In genomic region chr3R:27987329-27987728, dm6 we compare ENCODE assay signal across 1 fruit fly cellular context.
TF ChIP-seq lines count a peak whose summit lies in the region.

No protein-coding gene starts in this region.

TF ChIP-seq in whole organism, embryonic, 481 proteins besides CTCF, POLR2A, EP300 and RAD21 (continued from another document and continues in another):
- TF ChIP-seq dati (GFP tag; IDR thresholded peaks at IDR 0.05; lab: Robert Waterston, UW) (no peak), fd3F (GFP tag; optimal IDR thresholded peaks at IDR 0.05; lab: Kevin White, UChicago) (peak; percentile 52), ase (GFP tag; IDR thresholded peaks at IDR 0.05; lab: Robert Waterston, UW) (peak; percentile 35; the same call in 1 of the 3 replicates), CG10565 (GFP tag; optimal IDR thresholded peaks at IDR 0.05; lab: Kevin White, UChicago) (no peak), CG3407 (GFP tag; optimal IDR thresholded peaks at IDR 0.05; lab: Kevin White, UChicago) (no peak), jumu (GFP tag; optimal IDR thresholded peaks at IDR 0.05; lab: Kevin White, UChicago) (no peak), CG31388 (GFP tag; optimal IDR thresholded peaks at IDR 0.05; lab: Kevin White, UChicago) (no peak), CG15514 (GFP tag; optimal IDR thresholded peaks at IDR 0.05; lab: Kevin White, UChicago) (peak; percentile 28), tap (tag; optimal IDR thresholded peaks at IDR 0.05; lab: Kevin White, UChicago) (peak; percentile 40), Myb (GFP tag; optimal IDR thresholded peaks at IDR 0.05; lab: Kevin White, UChicago) (no peak), hth (optimal IDR thresholded peaks at IDR 0.05; lab: Kevin White, UChicago) (no peak), CG10321 (GFP tag; IDR thresholded peaks at IDR 0.05; lab: Robert Waterston, UW) (no peak), BEAF-32 (GFP tag; optimal IDR thresholded peaks at IDR 0.05; lab: Kevin White, UChicago) (no peak), CG33213 (GFP tag; optimal IDR thresholded peaks at IDR 0.05; lab: Kevin White, UChicago) (no peak), fu2 (GFP tag; optimal IDR thresholded peaks at IDR 0.05; lab: Kevin White, UChicago) (no peak), ranshi (GFP tag; IDR thresholded peaks at IDR 0.05; lab: Robert Waterston, UW) (peak; percentile 75), fru (optimal IDR thresholded peaks at IDR 0.05; lab: Kevin White, UChicago) (no peak), Sry-β (GFP tag; optimal IDR thresholded peaks at IDR 0.05; lab: Kevin White, UChicago) (no peak), Sox100B (GFP tag; optimal IDR thresholded peaks at IDR 0.05; lab: Kevin White, UChicago) (peak; percentile 49), CG30403 (GFP tag; optimal IDR thresholded peaks at IDR 0.05; lab: Kevin White, UChicago) (peak; percentile 77), repo (GFP tag; optimal IDR thresholded peaks at IDR 0.05; lab: Kevin White, UChicago) (no peak), Dll (GFP tag; IDR thresholded peaks at IDR 0.05; lab: Robert Waterston, UW; ENCODE audit: partially characterized antibody) (no peak), chinmo (GFP tag; IDR thresholded peaks at IDR 0.05; lab: Robert Waterston, UW; ENCODE audit: partially characterized antibody) (no peak), CG10267 (tag; optimal IDR thresholded peaks at IDR 0.05; lab: Kevin White, UChicago) (peak; percentile 60), Asciz (GFP tag; optimal IDR thresholded peaks at IDR 0.05; lab: Kevin White, UChicago) (peak; percentile 8), Mes4 (GFP tag; optimal IDR thresholded peaks at IDR 0.05; lab: Kevin White, UChicago) (no peak), CG8924 (tag; optimal IDR thresholded peaks at IDR 0.05; lab: Kevin White, UChicago) (peak; percentile 72), wdn (GFP tag; IDR thresholded peaks at IDR 0.05; lab: Robert Waterston, UW) (peak; percentile 82), pan (optimal IDR thresholded peaks at IDR 0.05; lab: Kevin White, UChicago) (no peak), pan (GFP tag; optimal IDR thresholded peaks at IDR 0.05 in 1 of 2, IDR thresholded peaks at IDR 0.05 in 1 of 2) (peak in 1 of 2 experiments; percentile 72), CG9817 (tag; optimal IDR thresholded peaks at IDR 0.05; lab: Kevin White, UChicago) (peak; percentile 70), insv (GFP tag; optimal IDR thresholded peaks at IDR 0.05; lab: Kevin White, UChicago) (no peak), zf30C (GFP tag; optimal IDR thresholded peaks at IDR 0.05; lab: Kevin White, UChicago) (peak; percentile 2), Atf6 (GFP tag; IDR thresholded peaks at IDR 0.05; lab: Robert Waterston, UW) (peak; percentile 88), Drgx (GFP tag; IDR thresholded peaks at IDR 0.05; lab: Robert Waterston, UW) (peak; percentile 57), CG16815 (GFP tag; optimal IDR thresholded peaks at IDR 0.05; lab: Kevin White, UChicago) (peak; percentile 40), CG18619 (GFP tag; optimal IDR thresholded peaks at IDR 0.05; lab: Kevin White, UChicago) (peak; percentile 59), ftz-f1 (GFP tag; optimal IDR thresholded peaks at IDR 0.05; lab: Kevin White, UChicago) (no peak), CG9609 (GFP tag; optimal IDR thresholded peaks at IDR 0.05; lab: Kevin White, UChicago) (no peak), lilli (GFP tag; optimal IDR thresholded peaks at IDR 0.05; lab: Kevin White, UChicago) (peak; percentile 62), esg (GFP tag; conservative IDR thresholded peaks at IDR 0.05; lab: Robert Waterston, UW) (peak; percentile 70), CG10147 (GFP tag; optimal IDR thresholded peaks at IDR 0.05; lab: Kevin White, UChicago) (peak; percentile 69), BtbVII (GFP tag; optimal IDR thresholded peaks at IDR 0.05; lab: Kevin White, UChicago) (peak; percentile 29), her (GFP tag; optimal IDR thresholded peaks at IDR 0.05; lab: Kevin White, UChicago) (no peak), NK7.1 (GFP tag; optimal IDR thresholded peaks at IDR 0.05; lab: Kevin White, UChicago) (no peak), lola (GFP tag; optimal IDR thresholded peaks at IDR 0.05; lab: Kevin White, UChicago) (peak in 1 of 3 experiments; percentile 50), CG6683 (GFP tag; optimal IDR thresholded peaks at IDR 0.05; lab: Kevin White, UChicago) (peak; percentile 52), toy (GFP tag; IDR thresholded peaks at IDR 0.05; lab: Robert Waterston, UW) (no peak), Abd-B (GFP tag; optimal IDR thresholded peaks at IDR 0.05; lab: Kevin White, UChicago) (peak; percentile 49), sd (tag; optimal IDR thresholded peaks at IDR 0.05; lab: Kevin White, UChicago) (no peak), HLH3B (GFP tag; IDR thresholded peaks at IDR 0.05; lab: Robert Waterston, UW) (peak; percentile 72), odd (GFP tag; optimal IDR thresholded peaks at IDR 0.05; lab: Kevin White, UChicago) (peak; percentile 48), CG8290 (GFP tag; optimal IDR thresholded peaks at IDR 0.05; lab: Kevin White, UChicago) (no peak), CG8290 (tag; optimal IDR thresholded peaks at IDR 0.05; lab: Kevin White, UChicago) (no peak), CG6854 (GFP tag; optimal IDR thresholded peaks at IDR 0.05; lab: Kevin White, UChicago) (no peak), CG4820 (GFP tag; optimal IDR thresholded peaks at IDR 0.05; lab: Kevin White, UChicago) (peak; percentile 46), NfI (GFP tag; optimal IDR thresholded peaks at IDR 0.05; lab: Kevin White, UChicago) (peak; percentile 55), CG15696 (tag; optimal IDR thresholded peaks at IDR 0.05; lab: Kevin White, UChicago) (no peak), CG15601 (tag; optimal IDR thresholded peaks at IDR 0.05; lab: Kevin White, UChicago) (no peak), Awh (GFP tag; IDR thresholded peaks at IDR 0.05; lab: Robert Waterston, UW) (peak; percentile 38; the same call in 1 of the 2 replicates), CG1024 (GFP tag; IDR thresholded peaks at IDR 0.05; lab: Robert Waterston, UW) (no peak), lov (optimal IDR thresholded peaks at IDR 0.05; lab: Kevin White, UChicago) (no peak), lov (GFP tag; IDR thresholded peaks at IDR 0.05; lab: Robert Waterston, UW) (no peak), tna (GFP tag; IDR thresholded peaks at IDR 0.05; lab: Robert Waterston, UW; ENCODE audit: partially characterized antibody) (no peak), CG4328 (GFP tag; optimal IDR thresholded peaks at IDR 0.05; lab: Kevin White, UChicago) (no peak), Mrtf (GFP tag; IDR thresholded peaks at IDR 0.05; lab: Robert Waterston, UW) (peak; percentile 35; the same call in 1 of the 3 replicates), CG18262 (tag; optimal IDR thresholded peaks at IDR 0.05; lab: Kevin White, UChicago) (peak; percentile 66), CG6254 (GFP tag; optimal IDR thresholded peaks at IDR 0.05; lab: Kevin White, UChicago) (no peak), cwo (GFP tag; optimal IDR thresholded peaks at IDR 0.05; lab: Kevin White, UChicago) (peak; percentile 17), CG8089 (GFP tag; optimal IDR thresholded peaks at IDR 0.05; lab: Kevin White, UChicago) (no peak), ci (GFP tag; IDR thresholded peaks at IDR 0.05; lab: Robert Waterston, UW) (peak; percentile 72), crol (GFP tag; IDR thresholded peaks at IDR 0.05; lab: Robert Waterston, UW) (no peak), dpn (GFP tag; optimal IDR thresholded peaks at IDR 0.05; lab: Kevin White, UChicago) (peak; percentile 15 to 60), caup (GFP tag; optimal IDR thresholded peaks at IDR 0.05; lab: Kevin White, UChicago; ENCODE audit: severe bottlenecking) (peak; percentile 34), az2 (GFP tag; optimal IDR thresholded peaks at IDR 0.05; lab: Kevin White, UChicago) (peak; percentile 57), grau (tag; optimal IDR thresholded peaks at IDR 0.05; lab: Kevin White, UChicago) (peak; percentile 80), GATAe (GFP tag; conservative IDR thresholded peaks at IDR 0.05; lab: Robert Waterston, UW) (no peak; the same call in 1 of the 2 replicates), pros (GFP tag; optimal IDR thresholded peaks at IDR 0.05; lab: Kevin White, UChicago) (no peak), zfh1 (GFP tag; IDR thresholded peaks at IDR 0.05; lab: Robert Waterston, UW) (no peak), CG30020 (tag; optimal IDR thresholded peaks at IDR 0.05; lab: Kevin White, UChicago) (no peak), CG15269 (tag; optimal IDR thresholded peaks at IDR 0.05; lab: Kevin White, UChicago) (peak; percentile 81), CG6654 (GFP tag; optimal IDR thresholded peaks at IDR 0.05; lab: Kevin White, UChicago) (peak; percentile 43), HLH4C (GFP tag; IDR thresholded peaks at IDR 0.05; lab: Robert Waterston, UW; ENCODE audit: partially characterized antibody) (no peak), CG15479 (GFP tag; optimal IDR thresholded peaks at IDR 0.05; lab: Kevin White, UChicago) (no peak), Atf3 (GFP tag; optimal IDR thresholded peaks at IDR 0.05; lab: Kevin White, UChicago) (no peak), wek (GFP tag; optimal IDR thresholded peaks at IDR 0.05; lab: Kevin White, UChicago) (no peak), CG1832 (GFP tag; optimal IDR thresholded peaks at IDR 0.05; lab: Kevin White, UChicago) (no peak), Mad (GFP tag; optimal IDR thresholded peaks at IDR 0.05; lab: Kevin White, UChicago) (peak; percentile 6), CG11093 (GFP tag; IDR thresholded peaks at IDR 0.05; lab: Robert Waterston, UW) (no peak), cad (GFP tag; optimal IDR thresholded peaks at IDR 0.05; lab: Kevin White, UChicago) (no peak), CG5180 (GFP tag; optimal IDR thresholded peaks at IDR 0.05; lab: Kevin White, UChicago) (no peak), gsb (GFP tag; IDR thresholded peaks at IDR 0.05; lab: Robert Waterston, UW) (peak; percentile 50), ash1 (GFP tag; optimal IDR thresholded peaks at IDR 0.05; lab: Kevin White, UChicago) (no peak), CG14710 (tag; optimal IDR thresholded peaks at IDR 0.05; lab: Kevin White, UChicago) (peak; percentile 35), ara (GFP tag; IDR thresholded peaks at IDR 0.05; lab: Robert Waterston, UW) (peak; percentile 32; the same call in 1 of the 2 replicates), CG12155 (GFP tag; optimal IDR thresholded peaks at IDR 0.05; lab: Kevin White, UChicago) (peak; percentile 57), cg (GFP tag; optimal IDR thresholded peaks at IDR 0.05; lab: Kevin White, UChicago) (no peak), gt (GFP tag; IDR thresholded peaks at IDR 0.05; lab: Robert Waterston, UW) (no peak), hb (GFP tag; IDR thresholded peaks at IDR 0.05; lab: Robert Waterston, UW; ENCODE audit: partially characterized antibody) (no peak), dysf (GFP tag; IDR thresholded peaks at IDR 0.05; lab: Robert Waterston, UW) (peak; percentile 81; the same call in 2 of the 3 replicates), CG8388 (GFP tag; optimal IDR thresholded peaks at IDR 0.05; lab: Kevin White, UChicago) (peak; percentile 68), CG12769 (tag; optimal IDR thresholded peaks at IDR 0.05; lab: Kevin White, UChicago) (no peak), Fer3 (tag; optimal IDR thresholded peaks at IDR 0.05; lab: Kevin White, UChicago) (peak; percentile 69), pb (GFP tag; optimal IDR thresholded peaks at IDR 0.05; lab: Kevin White, UChicago) (no peak), Eip74EF (GFP tag; optimal IDR thresholded peaks at IDR 0.05; lab: Kevin White, UChicago) (peak in 1 of 2 experiments; percentile 56), ewg (GFP tag; optimal IDR thresholded peaks at IDR 0.05; lab: Kevin White, UChicago) (peak; percentile 34), pho (GFP tag; optimal IDR thresholded peaks at IDR 0.05; lab: Kevin White, UChicago) (peak; percentile 17), CoRest (tag; optimal IDR thresholded peaks at IDR 0.05; lab: Kevin White, UChicago) (peak; percentile 84), onecut (GFP tag; IDR thresholded peaks at IDR 0.05; lab: Robert Waterston, UW) (no peak), CHES-1-like (GFP tag; optimal IDR thresholded peaks at IDR 0.05; lab: Kevin White, UChicago) (no peak), usp (GFP tag; optimal IDR thresholded peaks at IDR 0.05; lab: Kevin White, UChicago) (no peak), NC2α (GFP tag; optimal IDR thresholded peaks at IDR 0.05; lab: Kevin White, UChicago) (no peak), Blimp-1 (GFP tag; optimal IDR thresholded peaks at IDR 0.05; lab: Kevin White, UChicago) (peak; percentile 52), Xbp1 (GFP tag; optimal IDR thresholded peaks at IDR 0.05; lab: Kevin White, UChicago) (peak; percentile 61), CG7987 (GFP tag; optimal IDR thresholded peaks at IDR 0.05; lab: Kevin White, UChicago) (no peak), crc (GFP tag; optimal IDR thresholded peaks at IDR 0.05; lab: Kevin White, UChicago) (no peak), CG33557 (GFP tag; optimal IDR thresholded peaks at IDR 0.05; lab: Kevin White, UChicago) (no peak), sug (tag; optimal IDR thresholded peaks at IDR 0.05; lab: Kevin White, UChicago) (peak; percentile 41), CG7963 (GFP tag; IDR thresholded peaks at IDR 0.05; lab: Robert Waterston, UW; ENCODE audit: partially characterized antibody) (no peak), CG8944 (GFP tag; optimal IDR thresholded peaks at IDR 0.05; lab: Kevin White, UChicago) (no peak), CG2120 (GFP tag; optimal IDR thresholded peaks at IDR 0.05; lab: Kevin White, UChicago) (peak; percentile 73), org-1 (GFP tag; optimal IDR thresholded peaks at IDR 0.05; lab: Kevin White, UChicago) (peak; percentile 28), Dref (GFP tag; IDR thresholded peaks at IDR 0.05; lab: Robert Waterston, UW) (no peak), bbx (GFP tag; IDR thresholded peaks at IDR 0.05; lab: Robert Waterston, UW; ENCODE audit: partially characterized antibody) (no peak), CG9727 (GFP tag; optimal IDR thresholded peaks at IDR 0.05; lab: Kevin White, UChicago) (peak; percentile 62), CG9876 (GFP tag; optimal IDR thresholded peaks at IDR 0.05; lab: Kevin White, UChicago) (no peak), pnt (GFP tag; optimal IDR thresholded peaks at IDR 0.05; lab: Kevin White, UChicago) (no peak), br (optimal IDR thresholded peaks at IDR 0.05; lab: Kevin White, UChicago) (no peak), CG6765 (GFP tag; optimal IDR thresholded peaks at IDR 0.05; lab: Kevin White, UChicago) (peak; percentile 46), chn (GFP tag; optimal IDR thresholded peaks at IDR 0.05; lab: Kevin White, UChicago) (no peak), CG13775 (GFP tag; optimal IDR thresholded peaks at IDR 0.05; lab: Kevin White, UChicago) (peak; percentile 75), fd64A (GFP tag; optimal IDR thresholded peaks at IDR 0.05; lab: Kevin White, UChicago) (no peak), nau (GFP tag; optimal IDR thresholded peaks at IDR 0.05; lab: Kevin White, UChicago) (no peak), Gug (GFP tag; IDR thresholded peaks at IDR 0.05; lab: Robert Waterston, UW) (no peak), nerfin-2 (GFP tag; IDR thresholded peaks at IDR 0.05; lab: Robert Waterston, UW; ENCODE audit: partially characterized antibody) (no peak)
